Worm (Caenorhabditis elegans) whole organism, L1 larva: ENCODE data around the gene C53A5.11.

ENCODE experiments used
- C04F5.9 ChIP-seq: sonication (generic microtip); optimal IDR thresholded peaks from 2 replicates; lab custom pipeline; 2016; ENCODE audit warnings: missing genetic modification characterization, missing compliant biosample characterization
- C16A3.4 ChIP-seq: fragments of 150-350 bp; optimal IDR thresholded peaks from 2 replicates; lab custom pipeline; 2014; ENCODE audit warnings: missing biosample characterization, missing genetic modification characterization
- F16B12.6 ChIP-seq: fragments of 150-350 bp; optimal IDR thresholded peaks from 2 replicates; lab custom pipeline; 2014; ENCODE audit warnings: missing biosample characterization, missing genetic modification characterization
- ama-1 ChIP-seq: fragments of 150-350 bp; optimal IDR thresholded peaks from 2 replicates; lab custom pipeline; 2014
- blmp-1 ChIP-seq: fragments of 150-350 bp; optimal IDR thresholded peaks from 2 replicates; lab custom pipeline; 2014; ENCODE audit warnings: missing biosample characterization, missing genetic modification characterization
- ceh-63 ChIP-seq: fragments of 200-800 bp; sonication (Bioruptor generic); optimal IDR thresholded peaks from 2 replicates; lab custom pipeline; 2018; ENCODE audit warnings: mild to moderate bottlenecking, missing genetic modification characterization, missing compliant biosample characterization
- ceh-8 ChIP-seq: fragments of 200-800 bp; sonication (Bioruptor generic); optimal IDR thresholded peaks from 2 replicates; lab custom pipeline; 2018; ENCODE audit warnings: mild to moderate bottlenecking, missing genetic modification characterization, moderate library complexity, missing compliant biosample characterization
- efl-1 ChIP-seq, 4 experiments: fragments of 150-350 bp; optimal IDR thresholded peaks in 3 of 4; peaks in 1 of 4; 1 replicate in 1 of 4; 2 replicates in 3 of 4; lab custom pipeline; 2014; ENCODE audit warnings: missing biosample characterization in 2 of 4, missing genetic modification characterization in 2 of 4, missing genetic modification reagents in 2 of 4
- egl-27 ChIP-seq, 2 experiments: fragments of 150-350 bp in 1 of 2; sonication (generic microtip); optimal IDR thresholded peaks; 3 replicates each; lab custom pipeline; 2017 to 2018; ENCODE audit warnings: missing biosample characterization in 2 of 2, missing genetic modification characterization in 2 of 2, missing genetic modification reagents in 2 of 2
- fkh-10 ChIP-seq: sonication (generic microtip); optimal IDR thresholded peaks from 2 replicates; lab custom pipeline; 2017; ENCODE audit warnings: missing biosample characterization, missing genetic modification reagents, missing genetic modification characterization
- fkh-4 ChIP-seq: sonication (generic microtip); optimal IDR thresholded peaks from 2 replicates; lab custom pipeline; 2016; ENCODE audit warnings: missing compliant biosample characterization, missing genetic modification characterization, borderline replicate concordance
- fkh-8 ChIP-seq: sonication (generic microtip); optimal IDR thresholded peaks from 2 replicates; lab custom pipeline; 2016; ENCODE audit warnings: mild to moderate bottlenecking, missing genetic modification characterization, missing compliant biosample characterization
- fos-1 ChIP-seq: fragments of 150-350 bp; optimal IDR thresholded peaks from 2 replicates; lab custom pipeline; 2014; ENCODE audit warnings: missing biosample characterization, missing genetic modification characterization
- hlh-17 ChIP-seq: fragments of 200-800 bp; sonication (Bioruptor generic); optimal IDR thresholded peaks from 2 replicates; lab custom pipeline; 2018; ENCODE audit warnings: missing genetic modification characterization, mild to moderate bottlenecking, missing compliant biosample characterization, moderate library complexity, borderline replicate concordance
- isw-1 ChIP-seq: fragments of 200-800 bp; sonication (Bioruptor generic); IDR thresholded peaks from 2 replicates; pipeline ENCODE4 v1.3.6; 2022; ENCODE audit warnings: missing genetic modification characterization, missing compliant biosample characterization
- lin-14 ChIP-seq: fragments of 200-800 bp; sonication (Bioruptor generic); optimal IDR thresholded peaks from 2 replicates; lab custom pipeline; 2018; ENCODE audit warnings: mild to moderate bottlenecking, missing genetic modification characterization, moderate library complexity, missing compliant biosample characterization
- lin-39 ChIP-seq: fragments of 150-350 bp; optimal IDR thresholded peaks from 2 replicates; lab custom pipeline; 2014; ENCODE audit warnings: missing biosample characterization, missing genetic modification reagents, missing genetic modification characterization
- lir-3 ChIP-seq: sonication (generic microtip); optimal IDR thresholded peaks from 2 replicates; lab custom pipeline; 2016; ENCODE audit warnings: mild to moderate bottlenecking, missing genetic modification characterization, moderate library complexity, missing compliant biosample characterization; ENCODE audit not compliant: poor library complexity
- lsy-2 ChIP-seq, 2 experiments: fragments of 150-350 bp; optimal IDR thresholded peaks; 2 replicates each; lab custom pipeline; 2014; ENCODE audit warnings: missing biosample characterization in 2 of 2, missing genetic modification characterization in 2 of 2
- mef-2 ChIP-seq: fragments of 150-350 bp; optimal IDR thresholded peaks from 2 replicates; lab custom pipeline; 2014; ENCODE audit warnings: missing biosample characterization, missing genetic modification characterization
- mep-1 ChIP-seq: fragments of 150-350 bp; optimal IDR thresholded peaks from 2 replicates; lab custom pipeline; 2014; ENCODE audit warnings: missing biosample characterization, missing genetic modification characterization
- nhr-12 ChIP-seq: sonication (generic microtip); optimal IDR thresholded peaks from 2 replicates; lab custom pipeline; 2017; ENCODE audit warnings: missing biosample characterization, missing genetic modification characterization
- nhr-20 ChIP-seq: sonication (generic microtip); optimal IDR thresholded peaks from 2 replicates; lab custom pipeline; 2016; ENCODE audit warnings: mild to moderate bottlenecking, missing genetic modification characterization, missing compliant biosample characterization
- nhr-28 ChIP-seq: fragments of 150-350 bp; optimal IDR thresholded peaks from 2 replicates; lab custom pipeline; 2014; ENCODE audit warnings: missing biosample characterization, missing genetic modification characterization
- nhr-71 ChIP-seq: sonication (generic microtip); optimal IDR thresholded peaks from 2 replicates; lab custom pipeline; 2016; ENCODE audit warnings: mild to moderate bottlenecking, missing genetic modification characterization, moderate library complexity, missing compliant biosample characterization
- nhr-77 ChIP-seq: fragments of 150-350 bp; optimal IDR thresholded peaks from 2 replicates; lab custom pipeline; 2014; ENCODE audit warnings: missing biosample characterization, missing genetic modification characterization
- nhr-84 ChIP-seq: sonication (generic microtip); optimal IDR thresholded peaks from 2 replicates; lab custom pipeline; 2017; ENCODE audit warnings: missing biosample characterization, missing genetic modification characterization
- nhr-85 ChIP-seq: sonication (generic microtip); peaks from one replicate; lab custom pipeline; 2016; ENCODE audit warnings: missing genetic modification characterization, inconsistent platforms, missing compliant biosample characterization
- pqm-1 ChIP-seq: sonication (generic microtip); optimal IDR thresholded peaks from 3 replicates; lab custom pipeline; 2017; ENCODE audit warnings: missing biosample characterization, missing genetic modification characterization
- rnt-1 ChIP-seq: sonication (generic microtip); optimal IDR thresholded peaks from 2 replicates; lab custom pipeline; 2016; ENCODE audit warnings: mild to moderate bottlenecking, missing genetic modification characterization, moderate library complexity, missing compliant biosample characterization
- snu-23 ChIP-seq: sonication (generic microtip); optimal IDR thresholded peaks from 2 replicates; lab custom pipeline; 2016; ENCODE audit warnings: missing genetic modification characterization, missing compliant biosample characterization
- swsn-7 ChIP-seq: sonication (generic microtip); optimal IDR thresholded peaks from 2 replicates; lab custom pipeline; 2016; ENCODE audit warnings: missing genetic modification characterization, missing compliant biosample characterization
- tlp-1 ChIP-seq: fragments of 150-350 bp; optimal IDR thresholded peaks from 2 replicates; lab custom pipeline; 2014; ENCODE audit warnings: missing biosample characterization, missing genetic modification characterization
- unc-30 ChIP-seq: sonication (generic microtip); optimal IDR thresholded peaks from 2 replicates; lab custom pipeline; 2017; ENCODE audit warnings: missing biosample characterization, missing genetic modification characterization
- unc-62 ChIP-seq: fragments of 150-350 bp; optimal IDR thresholded peaks from 2 replicates; lab custom pipeline; 2014; ENCODE audit warnings: missing biosample characterization, missing genetic modification reagents, missing genetic modification characterization

Gene C53A5.11

DNA sequence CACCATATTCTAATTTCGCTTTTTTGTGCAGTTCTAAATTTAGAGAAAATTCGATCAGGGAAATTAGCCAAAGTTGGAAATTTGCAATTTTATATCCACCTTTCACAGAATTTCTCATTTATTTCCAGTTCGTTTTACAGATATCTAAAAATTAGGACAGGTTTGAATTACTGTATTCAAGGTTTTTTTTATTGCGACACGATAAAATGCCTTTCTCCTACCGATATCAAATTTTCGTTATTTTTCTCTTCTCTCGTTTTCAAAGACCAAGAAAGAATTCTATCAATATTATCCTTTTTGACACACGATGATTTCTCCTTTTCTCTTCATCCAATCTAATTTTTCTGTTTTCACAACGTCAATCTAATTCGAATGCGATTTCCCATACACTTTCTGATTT lies 16.1 kb upstream of the C53A5.11 start, which contains the start of gene C53A5.13:
Gene C53A5.13, plus strand, starts transcription at position 301 of the 400 bp plus-strand sequence.
- TF ChIP-seq nhr-85 (tag; lab: Kevin White, UChicago) = peak; percentile 58
- no peak for TF ChIP-seq C04F5.9 (tag; lab: Kevin White, UChicago)
- TF ChIP-seq fkh-8 (tag; lab: Kevin White, UChicago) = no peak
- TF ChIP-seq blmp-1 (tag; lab: Kevin White, UChicago) = peak; percentile 60

DNA sequence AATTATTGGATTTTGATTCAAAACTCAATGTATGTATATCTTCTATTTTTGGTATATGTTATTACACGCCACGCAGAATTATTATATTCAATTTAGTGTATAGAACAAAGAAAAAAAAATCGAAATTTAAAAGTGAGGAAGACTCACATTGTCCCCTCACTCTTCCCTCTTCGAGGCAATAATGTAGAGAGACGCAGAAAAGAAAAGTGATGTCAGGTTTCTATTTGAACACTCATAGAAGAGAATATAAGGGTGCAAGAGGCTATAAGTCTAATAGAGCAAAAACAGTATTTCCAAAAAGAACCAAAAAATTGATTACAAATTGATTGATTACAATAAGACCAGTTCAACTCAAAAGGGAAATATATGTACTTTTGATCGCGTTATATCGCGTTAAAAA lies 14.2 kb upstream of the C53A5.11 start:
- TF ChIP-seq efl-1 (optimal IDR thresholded peaks at IDR 0.05; lab: Kevin White, UChicago) = no peak
- TF ChIP-seq efl-1 (GFP tag; optimal IDR thresholded peaks at IDR 0.05 in 1 of 2; lab: Kevin White, UChicago) = peak in 1 of 2 experiments; percentile 10
- TF ChIP-seq nhr-77 (tag; lab: Kevin White, UChicago) = no peak
- peak; percentile 17 for TF ChIP-seq mep-1
- TF ChIP-seq blmp-1 (tag; lab: Kevin White, UChicago) = peak; percentile 71

DNA sequence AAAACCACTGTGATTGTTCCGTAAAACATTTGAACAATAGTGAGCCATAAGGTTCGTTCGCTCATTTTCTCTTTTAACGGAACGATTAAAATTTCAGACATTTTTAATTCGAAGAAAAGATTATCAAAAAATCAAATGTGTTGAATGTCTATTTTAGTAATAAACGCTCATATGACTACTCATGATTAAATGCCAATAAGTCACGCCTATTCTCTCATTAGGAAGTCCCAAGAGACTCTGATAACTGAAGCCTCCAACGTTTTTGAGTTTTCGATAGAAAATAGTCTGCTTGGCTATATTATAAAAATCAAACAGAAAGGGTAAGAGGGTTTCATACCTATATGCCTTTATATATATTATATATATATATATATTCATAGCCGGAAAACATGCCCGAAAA lies 6.5 kb upstream of the C53A5.11 start, which contains the start of gene srg-47:
Gene srg-47, minus strand, starts transcription at position 101 of the 400 bp plus-strand sequence.
- TF ChIP-seq fos-1 (tag; lab: Kevin White, UChicago) (no peak), ceh-8 (GFP tag; lab: Kevin White, UChicago) (peak; percentile 41)
- TF ChIP-seq, all 84 proteins: peak for 1

DNA sequence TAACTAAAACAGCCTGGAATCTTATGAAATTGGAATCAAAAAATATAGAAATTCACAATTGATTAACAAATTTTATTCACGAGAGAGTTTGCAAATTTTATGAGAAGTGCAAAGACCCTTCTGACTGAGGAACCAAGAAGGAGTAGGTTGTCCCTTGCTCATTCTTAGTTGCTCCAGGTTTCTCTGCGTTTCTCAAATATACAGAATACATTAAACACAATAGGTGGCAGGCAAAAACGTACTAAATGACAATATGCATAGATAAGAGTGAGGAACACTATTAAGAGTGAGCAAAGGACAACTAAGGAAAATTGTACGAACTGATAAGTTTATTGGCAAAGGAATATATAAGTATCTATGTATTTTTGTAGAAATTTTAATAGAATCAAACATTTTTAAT lies 3.9 kb upstream of the C53A5.11 start, which contains the start of gene C53A5.9:
Gene C53A5.9, minus strand, starts transcription at position 101 of the 400 bp plus-strand sequence.
- TF ChIP-seq efl-1 (optimal IDR thresholded peaks at IDR 0.05; lab: Kevin White, UChicago) = no peak
- peak in 1 of 2 experiments; percentile 14 for TF ChIP-seq efl-1 (GFP tag; optimal IDR thresholded peaks at IDR 0.05 in 1 of 2; lab: Kevin White, UChicago)
- no peak for TF ChIP-seq isw-1
- TF ChIP-seq, all 84 proteins: peak for 1

DNA sequence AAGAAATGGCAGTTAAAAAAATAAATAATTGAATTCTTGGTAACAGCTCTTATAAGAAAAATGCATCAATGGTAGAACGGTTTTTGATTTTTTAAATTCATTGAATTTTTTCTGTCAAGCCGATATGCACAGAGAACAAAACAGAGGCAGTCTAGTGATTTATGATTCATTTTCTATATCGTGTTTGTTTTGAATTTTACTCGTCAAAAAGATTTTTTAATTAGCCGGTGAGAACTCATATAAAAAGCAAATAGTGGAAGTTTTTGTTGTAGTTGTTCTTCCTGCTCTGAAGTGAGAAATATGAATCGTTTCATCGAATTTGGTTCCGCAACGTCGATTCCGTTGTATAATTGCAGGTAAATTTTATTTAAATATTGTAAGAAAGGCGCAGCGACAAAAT lies 3.4 kb upstream of the C53A5.11 start, which contains the start of gene srt-32:
Gene srt-32, plus strand, starts transcription at position 301 of the 400 bp plus-strand sequence.
- TF ChIP-seq nhr-28 (tag; lab: Kevin White, UChicago) = no peak
- TF ChIP-seq hlh-17 (GFP tag; lab: Kevin White, UChicago) = no peak
- no peak for TF ChIP-seq unc-30 (tag; lab: Kevin White, UChicago)
- no peak for TF ChIP-seq C16A3.4 (tag; lab: Kevin White, UChicago)
- no peak for TF ChIP-seq fkh-8 (tag; lab: Kevin White, UChicago)
- no peak for TF ChIP-seq nhr-85 (tag; lab: Kevin White, UChicago)
- no peak for TF ChIP-seq swsn-7 (tag; lab: Kevin White, UChicago)
- TF ChIP-seq nhr-12 (tag; lab: Kevin White, UChicago) = no peak
- TF ChIP-seq tlp-1 = no peak
- no peak for TF ChIP-seq ceh-63 (GFP tag; lab: Kevin White, UChicago)

DNA sequence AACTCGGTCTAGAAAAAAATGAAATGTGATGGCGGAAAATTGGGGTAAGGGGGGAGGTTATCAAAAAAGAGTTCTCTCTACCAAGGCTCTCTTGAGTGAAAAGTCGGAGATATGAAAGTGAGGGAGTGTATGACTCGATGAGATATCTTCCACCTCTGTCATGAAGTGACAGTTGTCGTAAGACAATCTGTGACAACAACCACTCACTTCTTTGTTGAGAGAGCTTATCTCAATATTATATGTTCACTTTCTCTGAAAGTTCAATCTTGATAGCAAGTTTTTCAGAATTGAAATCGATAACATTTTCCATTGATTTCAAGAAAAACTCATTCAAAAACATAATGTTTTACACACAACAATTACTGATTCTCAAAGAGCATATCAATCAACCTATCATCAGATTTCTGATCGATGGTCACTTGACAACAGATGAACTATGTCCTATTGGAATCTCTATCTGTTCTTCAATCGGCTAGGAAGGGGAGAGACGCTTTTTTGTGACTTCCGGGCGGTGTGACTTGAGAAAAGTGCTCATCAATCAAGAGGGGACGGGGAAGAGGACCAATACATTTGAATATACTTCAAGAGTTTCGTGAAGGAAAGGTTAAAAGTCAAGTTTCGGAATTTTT lies 14.2 kb downstream of the C53A5.11 start:
- no peak for TF ChIP-seq nhr-12 (tag; lab: Kevin White, UChicago)
- no peak for TF ChIP-seq swsn-7 (tag; lab: Kevin White, UChicago)
- no peak for TF ChIP-seq egl-27 (tag; optimal IDR thresholded peaks at IDR 0.05; lab: Kevin White, UChicago)
- peak; percentile 69 for TF ChIP-seq lin-14
- TF ChIP-seq pqm-1 (tag; lab: Kevin White, UChicago) = no peak
- TF ChIP-seq nhr-84 = no peak
- no peak for TF ChIP-seq lir-3 (tag; lab: Kevin White, UChicago)
- TF ChIP-seq fkh-4 (tag; lab: Kevin White, UChicago) = no peak
- no peak for TF ChIP-seq lin-39
- TF ChIP-seq unc-62 = no peak
- TF ChIP-seq nhr-77 (tag; lab: Kevin White, UChicago) = no peak
- TF ChIP-seq mef-2 (tag; lab: Kevin White, UChicago) = no peak
- no peak for TF ChIP-seq ama-1 (lab: Kevin White, UChicago)
- TF ChIP-seq nhr-20 (tag; lab: Kevin White, UChicago) = no peak
- TF ChIP-seq nhr-71 (tag; lab: Kevin White, UChicago) = peak; percentile 17
- no peak for TF ChIP-seq snu-23 (GFP tag; lab: Kevin White, UChicago)
- no peak for TF ChIP-seq fkh-10
- TF ChIP-seq F16B12.6 = no peak
- TF ChIP-seq lsy-2 (tag; optimal IDR thresholded peaks at IDR 0.05; lab: Kevin White, UChicago) = peak in 1 of 2 experiments; percentile 13
- peak; percentile 43 for TF ChIP-seq rnt-1 (tag; lab: Kevin White, UChicago)
